Fruit fly (Drosophila melanogaster) whole organism, embryonic: ENCODE data around the gene CG9393.

Experiments
- Atf-2 ChIP-seq: fragments of 200-800 bp; sonication (Bioruptor generic); optimal IDR thresholded peaks from 2 replicates; lab custom pipeline; 2016; ENCODE audit warnings: missing biosample characterization, missing genetic modification characterization
- B-H2 ChIP-seq: fragments of 200-800 bp; sonication (Bioruptor generic); optimal IDR thresholded peaks from 2 replicates; lab custom pipeline; 2018; ENCODE audit warnings: missing biosample characterization, mild to moderate bottlenecking, missing genetic modification characterization
- CG10462 ChIP-seq: fragments of 200-800 bp; sonication (Bioruptor generic); optimal IDR thresholded peaks from 2 replicates; lab custom pipeline; 2016; ENCODE audit warnings: missing biosample characterization, missing genetic modification characterization
- CG11085 ChIP-seq: fragments of 200-800 bp; sonication (Bioruptor generic); IDR thresholded peaks from 2 replicates; pipeline ENCODE4 v1.3.6; 2022; ENCODE audit warnings: missing biosample characterization, missing genetic modification characterization
- CG11696 ChIP-seq: fragments of 200-800 bp; sonication (Bioruptor generic); IDR thresholded peaks from 2 replicates; pipeline ENCODE4 v1.3.6; 2022; ENCODE audit warnings: missing biosample characterization, missing genetic modification characterization
- CG11723 ChIP-seq: fragments of 200-800 bp; sonication (Bioruptor generic); optimal IDR thresholded peaks from 2 replicates; lab custom pipeline; 2017; ENCODE audit warnings: missing biosample characterization, mild to moderate bottlenecking, missing genetic modification characterization
- CG12071 ChIP-seq: fragments of 200-800 bp; sonication (Bioruptor generic); optimal IDR thresholded peaks from 3 replicates; lab custom pipeline; 2018; ENCODE audit warnings: missing biosample characterization, mild to moderate bottlenecking, missing genetic modification characterization
- CG12942 ChIP-seq: fragments of 200-800 bp; sonication (Bioruptor generic); optimal IDR thresholded peaks from 3 replicates; lab custom pipeline; 2016; ENCODE audit warnings: missing biosample characterization, missing genetic modification characterization
- CG13775 ChIP-seq: fragments of 200-800 bp; sonication (Bioruptor generic); optimal IDR thresholded peaks from 3 replicates; lab custom pipeline; 2017; ENCODE audit warnings: missing biosample characterization, mild to moderate bottlenecking, missing genetic modification characterization
- CG13894 ChIP-seq: fragments of 200-800 bp; sonication (Bioruptor generic); optimal IDR thresholded peaks from 3 replicates; lab custom pipeline; 2018; ENCODE audit warnings: missing biosample characterization, mild to moderate bottlenecking, missing genetic modification characterization, moderate library complexity
- CG14014 ChIP-seq: fragments of 200-800 bp; sonication (Bioruptor generic); IDR thresholded peaks from 2 replicates; pipeline ENCODE4 v1.3.6; 2022; ENCODE audit warnings: missing biosample characterization, missing genetic modification characterization
- CG14860 ChIP-seq: fragments of 200-800 bp; sonication (Bioruptor generic); IDR thresholded peaks from 3 replicates; pipeline ENCODE4 v1.3.6; 2022; ENCODE audit warnings: missing biosample characterization, missing genetic modification characterization; ENCODE audit not compliant: partially characterized antibody
- CG15696 ChIP-seq: fragments of 200-800 bp; sonication (Bioruptor generic); optimal IDR thresholded peaks from 2 replicates; lab custom pipeline; 2019; ENCODE audit warnings: missing biosample characterization, mild to moderate bottlenecking, missing genetic modification characterization, moderate library complexity
- CG1603 ChIP-seq: fragments of 200-800 bp; sonication (Bioruptor generic); optimal IDR thresholded peaks from 2 replicates; lab custom pipeline; 2019; ENCODE audit warnings: missing biosample characterization, mild to moderate bottlenecking, missing genetic modification characterization, moderate library complexity
- CG17359 ChIP-seq: fragments of 200-800 bp; sonication (Bioruptor generic); optimal IDR thresholded peaks from 3 replicates; lab custom pipeline; 2018; ENCODE audit warnings: missing biosample characterization, mild to moderate bottlenecking, missing genetic modification characterization, moderate library complexity
- CG34422 ChIP-seq: fragments of 200-800 bp; sonication (Bioruptor generic); IDR thresholded peaks from 3 replicates; pipeline ENCODE4 v1.3.6; 2022; ENCODE audit warnings: missing biosample characterization, missing genetic modification characterization
- CG3995 ChIP-seq: fragments of 200-800 bp; sonication (Bioruptor generic); optimal IDR thresholded peaks from 3 replicates; lab custom pipeline; 2016; ENCODE audit warnings: missing biosample characterization, missing genetic modification characterization
- CG6683 ChIP-seq: fragments of 200-800 bp; sonication (Bioruptor generic); optimal IDR thresholded peaks from 2 replicates; lab custom pipeline; 2017; ENCODE audit warnings: missing biosample characterization, mild to moderate bottlenecking, missing genetic modification characterization, missing genetic modification reagents
- CHES-1-like ChIP-seq: fragments of 200-800 bp; sonication (Bioruptor generic); optimal IDR thresholded peaks from 2 replicates; lab custom pipeline; 2016; ENCODE audit warnings: missing biosample characterization, missing genetic modification characterization
- HLH4C ChIP-seq: fragments of 200-800 bp; sonication (Bioruptor generic); IDR thresholded peaks from 3 replicates; pipeline ENCODE4 v1.3.6; 2022; ENCODE audit warnings: missing biosample characterization, missing genetic modification characterization; ENCODE audit not compliant: partially characterized antibody
- Hmr ChIP-seq: fragments of 200-800 bp; sonication (Bioruptor generic); optimal IDR thresholded peaks from 3 replicates; lab custom pipeline; 2017; ENCODE audit warnings: mild to moderate bottlenecking, missing biosample characterization, missing genetic modification reagents, missing genetic modification characterization
- MESR4 ChIP-seq: fragments of 200-800 bp; sonication (Bioruptor generic); optimal IDR thresholded peaks from 2 replicates; lab custom pipeline; 2018; ENCODE audit warnings: missing biosample characterization, mild to moderate bottlenecking, missing genetic modification characterization, moderate library complexity
- MTF-1 ChIP-seq: fragments of 200-800 bp; sonication (Bioruptor generic); optimal IDR thresholded peaks from 2 replicates; lab custom pipeline; 2018; ENCODE audit warnings: missing biosample characterization, mild to moderate bottlenecking, missing genetic modification characterization, borderline replicate concordance
- Mes4 ChIP-seq: fragments of 200-800 bp; sonication (Bioruptor generic); optimal IDR thresholded peaks from 2 replicates; lab custom pipeline; 2016; ENCODE audit warnings: missing biosample characterization, missing genetic modification characterization
- NC2β ChIP-seq: fragments of 200-800 bp; sonication (Bioruptor generic); optimal IDR thresholded peaks from 2 replicates; lab custom pipeline; 2016; ENCODE audit warnings: missing biosample characterization, missing genetic modification characterization
- Nf-YB ChIP-seq: fragments of 200-800 bp; sonication (Bioruptor generic); optimal IDR thresholded peaks from 3 replicates; lab custom pipeline; 2019; ENCODE audit warnings: missing biosample characterization, mild to moderate bottlenecking, missing genetic modification characterization, moderate library complexity
- Oli ChIP-seq: fragments of 200-800 bp; sonication (Bioruptor generic); optimal IDR thresholded peaks from 2 replicates; lab custom pipeline; 2018; ENCODE audit warnings: missing biosample characterization, mild to moderate bottlenecking, missing genetic modification characterization, moderate library complexity
- Optix ChIP-seq: fragments of 200-800 bp; sonication (Bioruptor generic); IDR thresholded peaks from 3 replicates; pipeline ENCODE4 v1.3.6; 2022; ENCODE audit warnings: missing biosample characterization, missing genetic modification characterization
- Six4 ChIP-seq: fragments of 200-800 bp; sonication (Bioruptor generic); optimal IDR thresholded peaks from 2 replicates; lab custom pipeline; 2016; ENCODE audit warnings: missing biosample characterization, missing genetic modification characterization
- Sox100B ChIP-seq: fragments of 200-800 bp; sonication (Bioruptor generic); optimal IDR thresholded peaks from 3 replicates; lab custom pipeline; 2018; ENCODE audit warnings: missing biosample characterization, mild to moderate bottlenecking, missing genetic modification characterization
- YL-1 ChIP-seq: fragments of 200-800 bp; sonication (Bioruptor generic); optimal IDR thresholded peaks from 3 replicates; lab custom pipeline; 2017; ENCODE audit warnings: missing biosample characterization, mild to moderate bottlenecking, missing genetic modification characterization
- al ChIP-seq: fragments of 200-800 bp; sonication (Bioruptor generic); IDR thresholded peaks from 2 replicates; pipeline ENCODE4 v1.3.6; 2022; ENCODE audit warnings: missing biosample characterization, missing genetic modification characterization
- bab2 ChIP-seq: fragments of 200-800 bp; sonication (Bioruptor generic); optimal IDR thresholded peaks from 2 replicates; lab custom pipeline; 2016; ENCODE audit warnings: missing biosample characterization, missing genetic modification characterization
- esg ChIP-seq: fragments of 200-800 bp; sonication (Bioruptor generic); conservative IDR thresholded peaks from 2 replicates; pipeline ENCODE4 v1.3.6; 2022; ENCODE audit warnings: missing biosample characterization, missing genetic modification characterization
- eyg ChIP-seq: fragments of 200-800 bp; sonication (Bioruptor generic); optimal IDR thresholded peaks from 3 replicates; lab custom pipeline; 2016; ENCODE audit warnings: missing biosample characterization, missing genetic modification characterization
- fd102C ChIP-seq: fragments of 200-800 bp; sonication (Bioruptor generic); optimal IDR thresholded peaks from 2 replicates; lab custom pipeline; 2018; ENCODE audit warnings: missing biosample characterization, mild to moderate bottlenecking, missing genetic modification characterization, moderate library complexity
- fd96Cb ChIP-seq: fragments of 200-800 bp; sonication (Bioruptor generic); optimal IDR thresholded peaks from 2 replicates; lab custom pipeline; 2018; ENCODE audit warnings: missing biosample characterization, mild to moderate bottlenecking, missing genetic modification characterization, moderate library complexity
- ham ChIP-seq: fragments of 200-800 bp; sonication (Bioruptor generic); IDR thresholded peaks from 2 replicates; pipeline ENCODE4 v1.3.6; 2022; ENCODE audit warnings: missing biosample characterization, missing genetic modification characterization
- ken ChIP-seq: fragments of 200-800 bp; sonication (Bioruptor generic); IDR thresholded peaks from 3 replicates; pipeline ENCODE4 v1.3.6; 2022; ENCODE audit warnings: missing biosample characterization, missing genetic modification characterization
- nerfin-1 ChIP-seq: fragments of 200-800 bp; sonication (Bioruptor generic); optimal IDR thresholded peaks from 3 replicates; lab custom pipeline; 2019; ENCODE audit warnings: missing biosample characterization, mild to moderate bottlenecking, missing genetic modification characterization, moderate library complexity
- oc ChIP-seq: fragments of 200-800 bp; sonication (Bioruptor generic); optimal IDR thresholded peaks from 2 replicates; lab custom pipeline; 2018; ENCODE audit warnings: missing biosample characterization, mild to moderate bottlenecking, missing genetic modification characterization, moderate library complexity
- p53 ChIP-seq: fragments of 200-800 bp; sonication (Bioruptor generic); optimal IDR thresholded peaks from 2 replicates; lab custom pipeline; 2016; ENCODE audit warnings: missing biosample characterization, missing genetic modification characterization
- pb ChIP-seq: fragments of 200-800 bp; sonication (Bioruptor generic); optimal IDR thresholded peaks from 3 replicates; lab custom pipeline; 2016; ENCODE audit warnings: missing biosample characterization, missing genetic modification characterization
- rib ChIP-seq: fragments of 200-800 bp; sonication (Bioruptor generic); IDR thresholded peaks from 2 replicates; pipeline ENCODE4 v1.3.6; 2022; ENCODE audit warnings: missing biosample characterization, missing genetic modification characterization
- salm ChIP-seq: fragments of 200-800 bp; sonication (Bioruptor generic); optimal IDR thresholded peaks from 2 replicates; lab custom pipeline; 2018; ENCODE audit warnings: missing biosample characterization, mild to moderate bottlenecking, missing genetic modification characterization
- slou ChIP-seq: fragments of 200-800 bp; sonication (Bioruptor generic); optimal IDR thresholded peaks from 3 replicates; lab custom pipeline; 2016; ENCODE audit warnings: missing biosample characterization, missing genetic modification characterization
- twi ChIP-seq: fragments of 200-800 bp; optimal IDR thresholded peaks from 2 replicates; lab custom pipeline; 2019; ENCODE audit warnings: missing biosample characterization, mild to moderate bottlenecking, missing genetic modification characterization, moderate library complexity
- usp ChIP-seq: fragments of >200 bp; optimal IDR thresholded peaks from 2 replicates; lab custom pipeline; 2017; ENCODE audit warnings: missing biosample characterization, missing genetic modification characterization
- vfl ChIP-seq: fragments of 200-800 bp; sonication (Bioruptor generic); optimal IDR thresholded peaks from 2 replicates; lab custom pipeline; 2016; ENCODE audit warnings: missing biosample characterization, missing genetic modification characterization
- zfh1 ChIP-seq: fragments of 200-800 bp; sonication (Bioruptor generic); IDR thresholded peaks from 3 replicates; pipeline ENCODE4 v1.3.6; 2022; ENCODE audit warnings: missing biosample characterization, missing genetic modification characterization

The CG9393 gene

dm6 chr3R:9586663-9587248 is 23.3 kb upstream of the CG9393 start, which contains the start of gene P58IPK (continued):
- TF ChIP-seq MTF-1 (GFP tag; lab: Kevin White, UChicago): peak; percentile 1
- peak; percentile 77 for TF ChIP-seq CG13894 (tag; lab: Kevin White, UChicago)
- TF ChIP-seq CG13775 (GFP tag; lab: Kevin White, UChicago): peak; percentile 36
- peak; percentile 65 for TF ChIP-seq vfl (GFP tag; lab: Kevin White, UChicago)
- TF ChIP-seq CG15696 (tag; lab: Kevin White, UChicago): peak; percentile 32
- peak; percentile 42 for TF ChIP-seq eyg (GFP tag; lab: Kevin White, UChicago)
- no peak for TF ChIP-seq usp
- TF ChIP-seq Atf-2 (GFP tag; lab: Kevin White, UChicago): peak; percentile 56
- peak; percentile 36 for TF ChIP-seq Mes4 (GFP tag; lab: Kevin White, UChicago)
- TF ChIP-seq CHES-1-like (GFP tag; lab: Kevin White, UChicago): peak; percentile 69
- peak; percentile 56 for TF ChIP-seq CG14014
- TF ChIP-seq CG12942: peak; percentile 47
- TF ChIP-seq fd96Cb: peak; percentile 9
- peak; percentile 38 for TF ChIP-seq pb
- TF ChIP-seq p53 (GFP tag; lab: Kevin White, UChicago): peak; percentile 60
- peak; percentile 89 for TF ChIP-seq HLH4C (GFP tag; lab: Robert Waterston, UW)
- TF ChIP-seq YL-1: peak; percentile 73
- peak; percentile 52 for TF ChIP-seq al (GFP tag; lab: Robert Waterston, UW)
- no peak for TF ChIP-seq CG12071
- no peak for TF ChIP-seq oc (tag; lab: Kevin White, UChicago)
- TF ChIP-seq CG34422 (GFP tag; lab: Robert Waterston, UW): peak; percentile 85
- TF ChIP-seq CG11723 (GFP tag; lab: Kevin White, UChicago): peak; percentile 37
- TF ChIP-seq CG14860 (GFP tag; lab: Robert Waterston, UW): peak; percentile 88
- no peak for TF ChIP-seq CG11085
- peak; percentile 100 for TF ChIP-seq CG3995 (GFP tag; lab: Kevin White, UChicago)
- TF ChIP-seq nerfin-1: peak; percentile 11
- peak; percentile 34 for TF ChIP-seq CG10462 (GFP tag; lab: Kevin White, UChicago)
- TF ChIP-seq ham (GFP tag; lab: Robert Waterston, UW): no peak
- peak; percentile 65; the same call in 2 of the 3 replicates for TF ChIP-seq Optix (GFP tag; lab: Robert Waterston, UW)
- TF ChIP-seq CG6683 (GFP tag; lab: Kevin White, UChicago): no peak
- TF ChIP-seq rib (GFP tag; lab: Robert Waterston, UW): peak; percentile 51
- peak; percentile 38 for TF ChIP-seq CG17359
- peak; percentile 70 for TF ChIP-seq bab2
- TF ChIP-seq zfh1 (GFP tag; lab: Robert Waterston, UW): peak; percentile 75; the same call in 2 of the 3 replicates
- TF ChIP-seq Six4: no peak
- no peak for TF ChIP-seq Sox100B (GFP tag; lab: Kevin White, UChicago)
- TF ChIP-seq NC2β: peak; percentile 47
- peak; percentile 78 for TF ChIP-seq ken (GFP tag; lab: Robert Waterston, UW)
- peak; percentile 83 for TF ChIP-seq MESR4 (GFP tag; lab: Kevin White, UChicago)
- peak; percentile 31 for TF ChIP-seq twi (tag; lab: Kevin White, UChicago)
- no peak for TF ChIP-seq salm (tag; lab: Kevin White, UChicago)
- TF ChIP-seq Oli: peak; percentile 0
- TF ChIP-seq CG1603 (tag; lab: Kevin White, UChicago): peak; percentile 80
- peak; percentile 27 for TF ChIP-seq Nf-YB
- no peak for TF ChIP-seq CG11696 (GFP tag; lab: Robert Waterston, UW)
- TF ChIP-seq Hmr (GFP tag; lab: Kevin White, UChicago): peak; percentile 60
- no peak for TF ChIP-seq fd102C (GFP tag; lab: Kevin White, UChicago)
- no peak for TF ChIP-seq slou (GFP tag; lab: Kevin White, UChicago)
- peak; percentile 48 for TF ChIP-seq B-H2
- peak; percentile 53; the same call in 1 of the 2 replicates for TF ChIP-seq esg
